Fruit fly (Drosophila melanogaster): ENCODE measurements around the gene CG8209.

DNA sequence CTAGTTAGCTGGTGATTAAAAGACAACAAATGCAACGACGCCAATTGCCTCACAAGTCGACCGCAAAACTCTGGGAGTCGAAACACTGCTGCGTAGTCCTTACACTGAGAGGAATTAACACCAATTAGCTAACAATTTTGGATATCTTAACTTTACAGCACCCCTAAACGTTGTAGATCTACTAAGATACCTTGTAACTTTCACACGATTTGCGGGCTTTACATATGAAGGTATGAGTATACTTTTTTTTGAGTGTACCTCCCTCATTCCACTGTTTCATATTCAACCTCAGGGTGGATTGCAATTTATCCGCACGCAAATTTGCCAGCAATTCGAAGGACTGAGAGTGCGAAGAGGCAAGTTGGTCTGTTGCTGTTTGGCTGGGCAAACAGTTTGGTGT is 12.7 kb upstream of the CG8209 start:
- TF ChIP-seq Clk (GFP tag; optimal IDR thresholded peaks at IDR 0.05) (no peak), cnc (optimal IDR thresholded peaks at IDR 0.05) (no peak), CG14711 (tag; optimal IDR thresholded peaks at IDR 0.05) (no peak), CG5204 (GFP tag; optimal IDR thresholded peaks at IDR 0.05) (no peak)
